Worm (Caenorhabditis elegans) whole organism, late embryonic: ENCODE measurements around the gene K07H8.5.

Experiments
- C08G9.2 ChIP-seq: sonication (generic microtip); optimal IDR thresholded peaks from 2 replicates; lab custom pipeline; 2016; ENCODE audit warnings: mild to moderate bottlenecking, missing genetic modification characterization, moderate library complexity, missing compliant biosample characterization
- K09A11.1 ChIP-seq: sonication (generic microtip); optimal IDR thresholded peaks from 2 replicates; lab custom pipeline; 2017; ENCODE audit warnings: antibody characterized with exemption, mild to moderate bottlenecking, missing genetic modification characterization, missing compliant biosample characterization; ENCODE audit not compliant: insufficient read depth
- T23F11.4 ChIP-seq: fragments of 200-800 bp; sonication (Bioruptor generic); optimal IDR thresholded peaks from 2 replicates; lab custom pipeline; 2018; ENCODE audit warnings: mild to moderate bottlenecking, missing genetic modification characterization, missing compliant biosample characterization
- ama-1 ChIP-seq: fragments of 150-350 bp; optimal IDR thresholded peaks from 2 replicates; lab custom pipeline; 2014
- ceh-14 ChIP-seq: sonication (generic microtip); optimal IDR thresholded peaks from 2 replicates; lab custom pipeline; 2016; ENCODE audit warnings: missing genotype, missing genetic modification characterization, missing compliant biosample characterization
- ceh-18 ChIP-seq: sonication (generic microtip); optimal IDR thresholded peaks from 2 replicates; lab custom pipeline; 2016; ENCODE audit warnings: missing genetic modification characterization, missing compliant biosample characterization
- ceh-19 ChIP-seq: fragments of 200-800 bp; sonication (Bioruptor generic); optimal IDR thresholded peaks from 2 replicates; lab custom pipeline; 2018; ENCODE audit warnings: mild to moderate bottlenecking, missing genetic modification characterization, missing compliant biosample characterization
- ceh-30 ChIP-seq: fragments of 150-350 bp; optimal IDR thresholded peaks from 2 replicates; lab custom pipeline; 2014; ENCODE audit warnings: missing biosample characterization, missing genetic modification characterization
- ceh-31 ChIP-seq: sonication (generic microtip); optimal IDR thresholded peaks from 2 replicates; lab custom pipeline; 2016; ENCODE audit warnings: missing genetic modification characterization, missing compliant biosample characterization
- ceh-45 ChIP-seq: fragments of 200-800 bp; sonication (Bioruptor generic); IDR thresholded peaks from 2 replicates; pipeline ENCODE4 v1.3.6; 2022; ENCODE audit warnings: missing genetic modification reagents, missing genetic modification characterization, missing compliant biosample characterization
- ceh-48 ChIP-seq: sonication (generic microtip); optimal IDR thresholded peaks from 2 replicates; lab custom pipeline; 2016; ENCODE audit warnings: missing genetic modification characterization, inconsistent platforms, missing compliant biosample characterization
- ceh-9 ChIP-seq: sonication (generic microtip); optimal IDR thresholded peaks from 2 replicates; lab custom pipeline; 2016; ENCODE audit warnings: mild to moderate bottlenecking, missing genetic modification characterization, inconsistent platforms, missing compliant biosample characterization
- che-1 ChIP-seq: sonication (generic microtip); optimal IDR thresholded peaks from 2 replicates; lab custom pipeline; 2016; ENCODE audit warnings: mild to moderate bottlenecking, missing genetic modification characterization, missing compliant biosample characterization
- dve-1 ChIP-seq: sonication (generic microtip); optimal IDR thresholded peaks from 2 replicates; lab custom pipeline; 2017; ENCODE audit warnings: antibody characterized with exemption, mild to moderate bottlenecking, missing genetic modification characterization, missing compliant biosample characterization
- elt-2 ChIP-seq: sonication (generic microtip); optimal IDR thresholded peaks from 2 replicates; lab custom pipeline; 2016; ENCODE audit warnings: missing genetic modification reagents, missing genetic modification characterization, missing compliant biosample characterization
- eyg-1 ChIP-seq: sonication (generic microtip); optimal IDR thresholded peaks from 2 replicates; lab custom pipeline; 2016; ENCODE audit warnings: missing genotype, missing genetic modification characterization, missing compliant biosample characterization
- hlh-15 ChIP-seq: sonication (generic microtip); optimal IDR thresholded peaks from 2 replicates; lab custom pipeline; 2016; ENCODE audit warnings: missing genetic modification characterization, missing compliant biosample characterization
- hlh-30 ChIP-seq: sonication (generic microtip); optimal IDR thresholded peaks from 2 replicates; lab custom pipeline; 2017; ENCODE audit warnings: antibody characterized with exemption, missing genetic modification characterization, missing compliant biosample characterization; ENCODE audit not compliant: insufficient read depth
- hlh-8 ChIP-seq: sonication (generic microtip); optimal IDR thresholded peaks from 2 replicates; lab custom pipeline; 2016; ENCODE audit warnings: missing genotype, missing genetic modification characterization, missing compliant biosample characterization
- lim-6 ChIP-seq: sonication (generic microtip); optimal IDR thresholded peaks from 2 replicates; lab custom pipeline; 2016; ENCODE audit warnings: missing genetic modification characterization, missing compliant biosample characterization
- madf-2 ChIP-seq: sonication (generic microtip); optimal IDR thresholded peaks from 2 replicates; lab custom pipeline; 2017; ENCODE audit warnings: missing genetic modification characterization, missing compliant biosample characterization
- nfya-1 ChIP-seq: sonication (generic microtip); optimal IDR thresholded peaks from 2 replicates; lab custom pipeline; 2017; ENCODE audit warnings: missing genetic modification characterization, mild to moderate bottlenecking, missing compliant biosample characterization, antibody characterized with exemption, moderate library complexity
- nhr-11 ChIP-seq: fragments of 150-350 bp; optimal IDR thresholded peaks from 2 replicates; lab custom pipeline; 2014; ENCODE audit warnings: missing biosample characterization, missing genetic modification characterization
- nhr-232 ChIP-seq: sonication (generic microtip); optimal IDR thresholded peaks from 2 replicates; lab custom pipeline; 2016; ENCODE audit warnings: missing genetic modification characterization, missing compliant biosample characterization
- odd-2 ChIP-seq: sonication (generic microtip); optimal IDR thresholded peaks from 2 replicates; lab custom pipeline; 2017; ENCODE audit warnings: antibody characterized with exemption, mild to moderate bottlenecking, missing genetic modification characterization, missing compliant biosample characterization
- pag-3 ChIP-seq: sonication (generic microtip); optimal IDR thresholded peaks from 2 replicates; lab custom pipeline; 2016; ENCODE audit warnings: missing compliant biosample characterization, missing genetic modification characterization, borderline replicate concordance
- pax-1 ChIP-seq: fragments of 150-350 bp; optimal IDR thresholded peaks from 2 replicates; lab custom pipeline; 2014; ENCODE audit warnings: missing biosample characterization, missing genetic modification characterization
- rnt-1 ChIP-seq: sonication (generic microtip); optimal IDR thresholded peaks from 2 replicates; lab custom pipeline; 2016; ENCODE audit warnings: missing genetic modification characterization, missing compliant biosample characterization
- sox-4 ChIP-seq: sonication (generic microtip); optimal IDR thresholded peaks from 2 replicates; lab custom pipeline; 2017; ENCODE audit warnings: mild to moderate bottlenecking, missing genetic modification characterization, inconsistent platforms, missing compliant biosample characterization
- syd-9 ChIP-seq: sonication (generic microtip); optimal IDR thresholded peaks from 2 replicates; lab custom pipeline; 2016; ENCODE audit warnings: mild to moderate bottlenecking, missing genetic modification characterization, moderate library complexity, missing compliant biosample characterization
- ttx-3 ChIP-seq: sonication (generic microtip); optimal IDR thresholded peaks from 2 replicates; lab custom pipeline; 2016; ENCODE audit warnings: missing genetic modification reagents, missing genetic modification characterization, missing compliant biosample characterization
- unc-3 ChIP-seq, 2 experiments: fragments of 200-800 bp in 1 of 2; sonication (Bioruptor generic) in 1 of 2; sonication (generic microtip) in 1 of 2; conservative IDR thresholded peaks in 1 of 2; optimal IDR thresholded peaks in 1 of 2; 2 replicates each; pipeline versions ENCODE4 v1.3.6 to Lab custom; 2016 to 2022; ENCODE audit warnings: missing compliant biosample characterization in 2 of 2, missing genetic modification characterization in 2 of 2, missing genetic modification reagents in 1 of 2
- unc-42 ChIP-seq: sonication (generic microtip); optimal IDR thresholded peaks from 2 replicates; lab custom pipeline; 2016; ENCODE audit warnings: missing genotype, missing genetic modification characterization, missing compliant biosample characterization
- unc-86 ChIP-seq: sonication (generic microtip); optimal IDR thresholded peaks from 2 replicates; lab custom pipeline; 2016; ENCODE audit warnings: missing genetic modification characterization, missing compliant biosample characterization
- zip-5 ChIP-seq: sonication (generic microtip); optimal IDR thresholded peaks from 2 replicates; lab custom pipeline; 2016; ENCODE audit warnings: missing genetic modification characterization, missing compliant biosample characterization
- ztf-16 ChIP-seq: sonication (generic microtip); optimal IDR thresholded peaks from 2 replicates; lab custom pipeline; 2017; ENCODE audit warnings: missing genetic modification characterization, missing compliant biosample characterization

The K07H8.5 gene

DNA sequence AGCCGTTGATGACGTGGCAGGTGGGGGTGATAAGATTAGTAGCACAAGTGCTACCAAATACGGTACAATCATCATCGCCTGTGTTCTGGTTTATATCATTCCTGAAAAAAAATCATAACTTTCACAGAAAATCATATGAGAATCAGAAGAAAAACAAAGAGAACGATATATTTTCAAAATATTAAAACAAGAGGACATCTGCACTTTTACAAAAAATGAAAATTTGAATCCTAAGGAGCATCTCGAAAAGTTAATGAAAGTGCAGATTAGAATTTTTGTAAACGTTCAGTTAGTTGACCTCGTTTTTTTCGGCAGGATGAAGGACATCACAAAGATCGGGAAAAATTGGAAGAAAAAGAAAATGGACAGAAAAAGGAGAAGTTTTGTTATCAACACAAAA lies 44.7 kb downstream of the K07H8.5 start, which contains the start of gene F35H10.10:
F35H10.10 (minus strand) TSS at position 101 of the 400 bp plus-strand sequence.
- TF ChIP-seq nhr-11 (tag; lab: Kevin White, UChicago) (no peak), nhr-232 (tag; lab: Kevin White, UChicago) (no peak), hlh-8 (tag; lab: Kevin White, UChicago) (no peak), pag-3 (no peak), hlh-30 (tag; lab: Kevin White, UChicago) (no peak), zip-5 (tag; lab: Kevin White, UChicago) (no peak), ceh-9 (no peak), hlh-15 (tag; lab: Kevin White, UChicago) (no peak), ceh-18 (tag; lab: Kevin White, UChicago) (no peak), K09A11.1 (tag; lab: Kevin White, UChicago) (no peak), eyg-1 (tag; lab: Kevin White, UChicago) (no peak), ceh-45 (GFP tag; lab: Robert Waterston, UW) (no peak), unc-42 (tag; lab: Kevin White, UChicago) (no peak), rnt-1 (no peak), che-1 (tag; lab: Kevin White, UChicago) (no peak), ceh-48 (tag; lab: Kevin White, UChicago) (no peak), syd-9 (no peak), madf-2 (tag; lab: Kevin White, UChicago) (no peak), pax-1 (tag; lab: Kevin White, UChicago) (no peak), unc-86 (tag; lab: Kevin White, UChicago) (no peak)
- TF ChIP-seq, all 69 proteins: peak for 0

- TF ChIP-seq unc-3 (GFP tag; conservative IDR thresholded peaks at IDR 0.05; lab: Robert Waterston, UW) (no peak), unc-3 (tag; optimal IDR thresholded peaks at IDR 0.05; lab: Kevin White, UChicago) (no peak), sox-4 (no peak), odd-2 (tag; lab: Kevin White, UChicago) (no peak), elt-2 (tag; lab: Kevin White, UChicago) (no peak)
These were observed 49.7 kb downstream of the K07H8.5 start for ce11 chrIV:8317800-8318199.

DNA sequence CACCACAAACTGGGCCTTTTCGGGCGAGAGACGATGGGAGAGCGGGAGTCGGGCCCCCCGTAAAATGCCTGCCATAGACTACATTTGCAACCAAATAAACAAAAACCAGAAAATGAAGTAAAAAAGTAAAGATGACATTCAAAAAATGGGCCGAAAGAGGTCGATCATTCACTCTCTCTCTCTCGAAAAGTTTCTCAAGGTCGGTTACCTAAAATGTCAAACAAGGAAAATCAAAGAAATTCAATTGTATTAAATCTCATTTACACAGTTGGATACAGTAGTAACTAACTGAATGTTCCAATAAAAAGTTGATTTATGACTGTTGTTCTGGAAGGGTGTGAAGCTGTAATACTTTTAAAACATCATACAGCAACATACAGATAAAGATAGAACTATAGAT lies 50.7 kb downstream of the K07H8.5 start:
- no peak for TF ChIP-seq T23F11.4 (GFP tag; lab: Kevin White, UChicago)
- TF ChIP-seq hlh-30 (tag; lab: Kevin White, UChicago), result no peak
- no peak for TF ChIP-seq ceh-14
- no peak for TF ChIP-seq lim-6
- TF ChIP-seq dve-1 (tag; lab: Kevin White, UChicago), result no peak
- TF ChIP-seq ama-1, result no peak
- TF ChIP-seq ceh-19 (GFP tag; lab: Kevin White, UChicago), result no peak
- no peak for TF ChIP-seq ztf-16 (tag; lab: Kevin White, UChicago)
- no peak for TF ChIP-seq ttx-3
- no peak for TF ChIP-seq nfya-1
- TF ChIP-seq syd-9, result no peak
- TF ChIP-seq ceh-31 (tag; lab: Kevin White, UChicago), result no peak
- TF ChIP-seq C08G9.2, result no peak
- no peak for TF ChIP-seq ceh-30
- TF ChIP-seq, all 69 proteins: peak for 0
